Fruit fly (Drosophila melanogaster) whole organism, pupa: ENCODE data around the gene CG6296.

Source experiments
- CG14655 ChIP-seq: fragments of 200-800 bp; sonication (Bioruptor generic); optimal IDR thresholded peaks from 3 replicates; lab custom pipeline; 2017; ENCODE audit warnings: mild to moderate bottlenecking, missing biosample characterization, missing genetic modification reagents, missing genetic modification characterization
- CG32121 ChIP-seq: fragments of 200-800 bp; sonication (Bioruptor generic); IDR thresholded peaks from 2 replicates; pipeline ENCODE4 v1.3.6; 2022; ENCODE audit warnings: missing biosample characterization, missing genetic modification characterization
- CG34367 ChIP-seq: fragments of 200-800 bp; sonication (Bioruptor generic); optimal IDR thresholded peaks from 2 replicates; lab custom pipeline; 2018; ENCODE audit warnings: missing biosample characterization, mild to moderate bottlenecking, missing genetic modification characterization
- CG8301 ChIP-seq: fragments of 200-800 bp; sonication (Bioruptor generic); optimal IDR thresholded peaks from 2 replicates; lab custom pipeline; 2018; ENCODE audit warnings: missing biosample characterization, mild to moderate bottlenecking, missing genetic modification characterization
- EcR ChIP-seq: fragments of 200-800 bp; sonication (Bioruptor generic); optimal IDR thresholded peaks from 3 replicates; lab custom pipeline; 2019; ENCODE audit warnings: missing biosample characterization, missing genetic modification characterization, mild to moderate bottlenecking, moderate library complexity, missing genetic modification reagents
- Pif1A ChIP-seq: fragments of 200-800 bp; sonication (Bioruptor generic); optimal IDR thresholded peaks from 3 replicates; lab custom pipeline; 2016; ENCODE audit warnings: missing biosample characterization, missing genetic modification characterization
- Pif1B ChIP-seq: fragments of 200-800 bp; sonication (Bioruptor generic); optimal IDR thresholded peaks from 3 replicates; lab custom pipeline; 2016; ENCODE audit warnings: missing biosample characterization, missing genetic modification characterization
- Snoo ChIP-seq: fragments of 200-800 bp; sonication (Bioruptor generic); optimal IDR thresholded peaks from 3 replicates; lab custom pipeline; 2017; ENCODE audit warnings: missing biosample characterization, mild to moderate bottlenecking, missing genetic modification characterization, inconsistent platforms
- rn ChIP-seq: fragments of 200-800 bp; sonication (Bioruptor generic); IDR thresholded peaks from 2 replicates; pipeline ENCODE4 v1.3.6; 2022; ENCODE audit warnings: missing biosample characterization, missing genetic modification characterization

- no peak for TF ChIP-seq CG32121 (GFP tag; lab: Robert Waterston, UW)
- TF ChIP-seq rn (GFP tag; lab: Robert Waterston, UW) = no peak
- TF ChIP-seq CG34367 (tag; lab: Kevin White, UChicago) = no peak
- TF ChIP-seq Pif1A (GFP tag; lab: Kevin White, UChicago) = no peak
- TF ChIP-seq CG14655 (GFP tag; lab: Kevin White, UChicago) = no peak
- TF ChIP-seq EcR (GFP tag; lab: Kevin White, UChicago) = no peak
- TF ChIP-seq Snoo (tag; lab: Kevin White, UChicago) = no peak
- no peak for TF ChIP-seq CG8301 (tag; lab: Kevin White, UChicago)
- TF ChIP-seq Pif1B = no peak
Measured at dm6 chr3R:26987455-26987854, 17.8 kb downstream of the CG6296 start.
